Fruit fly (Drosophila melanogaster): ENCODE results near the gene Raf.

Gene Raf

DNA sequence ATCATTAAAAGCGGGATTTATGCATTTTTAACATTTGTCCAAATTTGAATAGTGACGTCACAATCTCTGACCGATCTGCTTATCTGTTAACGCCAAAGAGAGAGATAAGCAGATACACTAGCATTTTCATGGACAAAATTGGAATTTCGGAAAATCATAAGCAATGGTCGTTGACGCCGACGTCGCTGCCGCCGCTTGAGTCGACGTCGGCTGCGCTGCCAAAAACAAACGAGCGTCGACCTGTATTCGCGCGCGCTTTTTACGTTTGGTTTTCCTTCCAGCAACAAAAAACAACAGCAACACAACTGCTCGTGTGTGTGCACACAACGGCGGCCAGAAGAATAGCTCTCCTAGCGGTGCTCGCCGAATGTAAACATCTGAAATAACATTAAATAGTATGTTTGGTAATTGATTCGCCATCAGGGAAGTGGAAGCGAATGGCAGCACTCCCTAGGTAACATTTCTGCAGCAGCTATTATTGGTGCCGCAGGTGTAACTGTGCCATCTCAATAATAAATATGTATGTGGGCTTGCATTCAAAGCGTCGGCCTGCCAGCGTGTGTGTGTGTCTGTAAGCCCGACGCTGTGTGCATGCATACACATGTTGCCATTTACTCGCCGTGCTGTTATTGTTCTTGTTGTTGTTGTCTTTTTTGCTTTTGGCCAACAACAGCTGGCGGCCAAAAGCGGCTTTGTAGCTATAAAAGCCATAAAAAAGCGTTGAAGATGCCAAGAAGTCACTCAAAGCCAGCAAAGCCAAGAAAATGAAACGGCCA is 5.2 kb downstream of the Raf start (continued):
- TF ChIP-seq D (optimal IDR thresholded peaks at IDR 0.05) = no peak
- TF ChIP-seq D (GFP tag; optimal IDR thresholded peaks at IDR 0.05) = peak; percentile 95
- peak; percentile 90 for TF ChIP-seq da (GFP tag; optimal IDR thresholded peaks at IDR 0.05)
- peak; percentile 98 for TF ChIP-seq CG5953 (GFP tag; IDR thresholded peaks at IDR 0.05)
- peak; percentile 88 for TF ChIP-seq CG9437 (GFP tag; optimal IDR thresholded peaks at IDR 0.05)
- peak; percentile 94 for TF ChIP-seq jigr1 (GFP tag; IDR thresholded peaks at IDR 0.05)
- TF ChIP-seq stc (GFP tag; IDR thresholded peaks at IDR 0.05) = peak; percentile 97
- TF ChIP-seq nerfin-1 (tag; optimal IDR thresholded peaks at IDR 0.05) = peak; percentile 84
- no peak for TF ChIP-seq sc (optimal IDR thresholded peaks at IDR 0.05)
- TF ChIP-seq sc (GFP tag; optimal IDR thresholded peaks at IDR 0.05) = peak; percentile 93
- peak; percentile 63 for TF ChIP-seq ash1 (GFP tag; optimal IDR thresholded peaks at IDR 0.05)
- peak; percentile 94 for TF ChIP-seq CG8388 (GFP tag; optimal IDR thresholded peaks at IDR 0.05)
- peak; percentile 96 for TF ChIP-seq CG2875 (GFP tag; optimal IDR thresholded peaks at IDR 0.05)
- TF ChIP-seq wor (GFP tag; IDR thresholded peaks at IDR 0.05) = peak; percentile 96
- peak; percentile 87 for TF ChIP-seq ind (GFP tag; optimal IDR thresholded peaks at IDR 0.05)
- TF ChIP-seq ems (GFP tag; optimal IDR thresholded peaks at IDR 0.05) = peak; percentile 96
- peak; percentile 89 for TF ChIP-seq CG33213 (GFP tag; optimal IDR thresholded peaks at IDR 0.05)
- peak; percentile 98 for TF ChIP-seq sens-2 (GFP tag; IDR thresholded peaks at IDR 0.05)
- no peak for TF ChIP-seq CG7963 (GFP tag; IDR thresholded peaks at IDR 0.05; ENCODE audit: partially characterized antibody)
- peak; percentile 89 for TF ChIP-seq Atf-2 (GFP tag; optimal IDR thresholded peaks at IDR 0.05)
- TF ChIP-seq tin (GFP tag; optimal IDR thresholded peaks at IDR 0.05) = peak; percentile 89
- peak; percentile 27 for TF ChIP-seq CG34376 (GFP tag; optimal IDR thresholded peaks at IDR 0.05)
- peak; percentile 62 for TF ChIP-seq CTCF (GFP tag; optimal IDR thresholded peaks at IDR 0.05)
- peak; percentile 99 for TF ChIP-seq ci (GFP tag; IDR thresholded peaks at IDR 0.05)
- peak; percentile 97 for TF ChIP-seq CG3726 (GFP tag; IDR thresholded peaks at IDR 0.05)
- TF ChIP-seq gsb (GFP tag; IDR thresholded peaks at IDR 0.05) = peak; percentile 95
- TF ChIP-seq crol (GFP tag; IDR thresholded peaks at IDR 0.05) = peak; percentile 70
- TF ChIP-seq pb (GFP tag; optimal IDR thresholded peaks at IDR 0.05) = peak; percentile 94
- peak; percentile 95 for TF ChIP-seq Atf6 (GFP tag; IDR thresholded peaks at IDR 0.05)
- TF ChIP-seq CG4404 (GFP tag; IDR thresholded peaks at IDR 0.05) = peak; percentile 91
- TF ChIP-seq Stat92E (GFP tag; optimal IDR thresholded peaks at IDR 0.05) = peak in 1 of 3 experiments; percentile 87
- TF ChIP-seq CG9797 (GFP tag; optimal IDR thresholded peaks at IDR 0.05) = peak; percentile 33
- TF ChIP-seq twi (tag; optimal IDR thresholded peaks at IDR 0.05) = peak; percentile 91
- peak; percentile 96 for TF ChIP-seq CG32532 (GFP tag; IDR thresholded peaks at IDR 0.05)
- peak; percentile 81 for TF ChIP-seq Myb (GFP tag; optimal IDR thresholded peaks at IDR 0.05)
- peak; percentile 99 for TF ChIP-seq vvl (GFP tag; IDR thresholded peaks at IDR 0.05)
- TF ChIP-seq pum (GFP tag; optimal IDR thresholded peaks at IDR 0.05) = peak; percentile 93
- TF ChIP-seq gem (tag; optimal IDR thresholded peaks at IDR 0.05) = peak; percentile 97
- peak; percentile 98 for TF ChIP-seq chm (GFP tag; IDR thresholded peaks at IDR 0.05)
- peak; percentile 66 for TF ChIP-seq kni (GFP tag; optimal IDR thresholded peaks at IDR 0.05)
- peak; percentile 83 for TF ChIP-seq CG12744 (GFP tag; optimal IDR thresholded peaks at IDR 0.05)
- peak; percentile 60 for TF ChIP-seq Hmx (GFP tag; optimal IDR thresholded peaks at IDR 0.05)
- peak; percentile 91 for TF ChIP-seq CG9609 (GFP tag; optimal IDR thresholded peaks at IDR 0.05)
- no peak for TF ChIP-seq fru (optimal IDR thresholded peaks at IDR 0.05)
- peak; percentile 66 for TF ChIP-seq slou (GFP tag; optimal IDR thresholded peaks at IDR 0.05)
- peak; percentile 93 for TF ChIP-seq CG1024 (GFP tag; IDR thresholded peaks at IDR 0.05)
- peak; percentile 92 for TF ChIP-seq CG17829 (tag; optimal IDR thresholded peaks at IDR 0.05)
- no peak for TF ChIP-seq lov (optimal IDR thresholded peaks at IDR 0.05)
- peak; percentile 96 for TF ChIP-seq lov (GFP tag; IDR thresholded peaks at IDR 0.05)
- peak; percentile 90 for TF ChIP-seq CG17361 (GFP tag; IDR thresholded peaks at IDR 0.05)
- TF ChIP-seq fu2 (GFP tag; optimal IDR thresholded peaks at IDR 0.05) = peak; percentile 89
- peak; percentile 90 for TF ChIP-seq CG11085 (GFP tag; IDR thresholded peaks at IDR 0.05)
